Fruit fly (Drosophila melanogaster): ENCODE results near the gene CG9636.
A peak's percentile ranks its signal among the peaks of the same experiment; 100 is the strongest.

- TF ChIP-seq CG10462 (GFP tag; optimal IDR thresholded peaks at IDR 0.05) (no peak), chif (GFP tag; optimal IDR thresholded peaks at IDR 0.05) (no peak), CG4730 (GFP tag; IDR thresholded peaks at IDR 0.05) (no peak), Bdp1 (GFP tag; optimal IDR thresholded peaks at IDR 0.05) (no peak), CG7839 (tag; optimal IDR thresholded peaks at IDR 0.05) (no peak), Deaf1 (tag; optimal IDR thresholded peaks at IDR 0.05) (peak; percentile 95), CG7372 (GFP tag; IDR thresholded peaks at IDR 0.05) (no peak), CG12391 (tag; optimal IDR thresholded peaks at IDR 0.05) (no peak), dpn (GFP tag; optimal IDR thresholded peaks at IDR 0.05) (no peak), Lpt (GFP tag; optimal IDR thresholded peaks at IDR 0.05) (no peak), h (optimal IDR thresholded peaks at IDR 0.05) (no peak), BtbVII (GFP tag; optimal IDR thresholded peaks at IDR 0.05) (no peak), sens-2 (GFP tag; IDR thresholded peaks at IDR 0.05) (no peak)
Measured at dm6 chr3R:8250166-8250733, 6.7 kb upstream of the CG9636 start, which contains the start of gene mtg.

Data from whole organism, embryonic.